Worm (Caenorhabditis elegans) whole organism, L4 larva: Measurements from ENCODE around the gene Y116A8C.33.

Experiments used
- attf-4 ChIP-seq: sonication (generic microtip); optimal IDR thresholded peaks from 3 replicates; lab custom pipeline; 2017; ENCODE audit warnings: missing biosample characterization, missing genetic modification characterization
- ces-1 ChIP-seq: fragments of 150-350 bp; sonication (generic microtip); optimal IDR thresholded peaks from 4 replicates; lab custom pipeline; 2014; ENCODE audit warnings: missing biosample characterization, missing genetic modification reagents, missing genetic modification characterization
- dmd-9 ChIP-seq: fragments of 200-800 bp; sonication (Bioruptor generic); IDR thresholded peaks from 2 replicates; pipeline ENCODE4 v1.3.6; 2022; ENCODE audit warnings: missing genetic modification reagents, missing genetic modification characterization, missing compliant biosample characterization
- dpl-1 ChIP-seq: fragments of 150-350 bp; optimal IDR thresholded peaks from 2 replicates; lab custom pipeline; 2014; ENCODE audit warnings: missing biosample characterization, missing genetic modification reagents, missing genetic modification characterization
- lin-13 ChIP-seq: fragments of 150-350 bp; optimal IDR thresholded peaks from 2 replicates; lab custom pipeline; 2014; ENCODE audit warnings: missing biosample characterization, missing genetic modification reagents, missing genetic modification characterization
- lir-3 ChIP-seq: sonication (generic microtip); optimal IDR thresholded peaks from 2 replicates; lab custom pipeline; 2016; ENCODE audit warnings: mild to moderate bottlenecking, missing genetic modification characterization, missing compliant biosample characterization
- nhr-237 ChIP-seq: sonication (generic microtip); optimal IDR thresholded peaks from 2 replicates; lab custom pipeline; 2017; ENCODE audit warnings: missing biosample characterization, missing genetic modification characterization
- unc-62 ChIP-seq, 3 experiments: fragments of 150-350 bp in 1 of 3; sonication (generic microtip); optimal IDR thresholded peaks in 2 of 3; peaks in 1 of 3; 1 replicate in 1 of 3; 2 replicates in 2 of 3; lab custom pipeline; 2014 to 2017; ENCODE audit warnings: missing biosample characterization in 3 of 3, missing genetic modification characterization in 3 of 3, missing genetic modification reagents in 3 of 3, missing genotype in 1 of 3

ce11 chrIV:17111813-17112212, at the start of gene Y116A8C.33:
- no peak for TF ChIP-seq dpl-1
- no peak for TF ChIP-seq ces-1
- TF ChIP-seq nhr-237 (tag; lab: Kevin White, UChicago), result no peak
- TF ChIP-seq lir-3, result no peak
- TF ChIP-seq unc-62 (GFP tag; optimal IDR thresholded peaks at IDR 0.05 in 1 of 2; lab: Kevin White, UChicago), result no peak
- TF ChIP-seq unc-62 (tag; optimal IDR thresholded peaks at IDR 0.05; lab: Kevin White, UChicago), result no peak
- TF ChIP-seq lin-13 (GFP tag; lab: Kevin White, UChicago), result no peak
- TF ChIP-seq attf-4 (tag; lab: Kevin White, UChicago), result no peak
- TF ChIP-seq dmd-9 (GFP tag; lab: Robert Waterston, UW), result no peak
